Fruit fly (Drosophila melanogaster): ENCODE measurements around the gene promL.

The promL gene

DNA sequence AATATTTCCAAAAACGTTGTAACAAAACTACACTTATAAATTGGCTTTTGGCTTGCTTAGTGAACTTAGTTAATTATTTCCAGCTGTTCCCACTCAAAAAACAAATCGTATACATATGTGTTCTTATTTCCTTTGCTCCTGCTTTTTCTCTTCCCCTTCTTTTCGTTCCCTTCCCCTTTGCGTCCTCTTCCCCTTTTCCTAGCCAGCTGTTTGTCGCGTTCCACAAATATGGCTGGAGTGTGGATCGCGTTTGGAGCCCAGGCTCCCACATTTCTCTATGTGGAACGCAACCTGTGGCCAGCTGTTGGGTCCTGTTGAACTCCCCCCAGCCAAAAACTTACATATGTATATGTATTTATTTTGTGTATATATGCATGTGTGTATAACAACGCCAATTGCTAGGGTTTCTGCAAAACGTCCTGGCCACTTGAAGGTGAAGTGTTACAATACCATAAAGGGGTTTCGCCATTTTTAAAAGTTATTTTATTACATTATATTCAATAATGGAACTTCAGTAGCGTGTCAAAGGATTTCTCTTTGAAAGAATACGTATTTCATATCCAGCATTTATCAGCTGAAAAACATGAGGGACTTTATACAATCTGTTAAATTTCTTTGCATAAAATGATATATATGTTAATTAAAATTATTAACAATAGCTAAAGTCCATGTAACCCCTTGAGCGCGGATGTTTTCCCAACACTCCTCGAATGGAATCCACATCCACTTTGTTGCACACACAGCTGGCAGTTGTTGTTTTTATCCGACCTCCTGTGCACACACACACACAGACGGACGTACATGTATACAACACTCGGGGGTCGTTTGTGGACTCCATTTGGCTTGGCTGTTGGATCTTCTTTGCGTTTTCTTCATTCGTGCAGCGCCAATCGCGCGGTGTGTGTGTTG, 55.6 kb downstream of the promL start:
- TF ChIP-seq Dfd (GFP tag; optimal IDR thresholded peaks at IDR 0.05) (peak; percentile 17), tai (GFP tag; optimal IDR thresholded peaks at IDR 0.05) (no peak), sv (GFP tag; optimal IDR thresholded peaks at IDR 0.05) (no peak), pan (optimal IDR thresholded peaks at IDR 0.05) (no peak), usp (GFP tag; optimal IDR thresholded peaks at IDR 0.05) (no peak), ey (GFP tag; optimal IDR thresholded peaks at IDR 0.05) (no peak), Dif (GFP tag; optimal IDR thresholded peaks at IDR 0.05; ENCODE audit: partially characterized antibody) (peak; percentile 5), N (GFP tag; optimal IDR thresholded peaks at IDR 0.05) (no peak), Jra (GFP tag; optimal IDR thresholded peaks at IDR 0.05) (no peak), jim (GFP tag; optimal IDR thresholded peaks at IDR 0.05) (no peak), Mio (GFP tag; optimal IDR thresholded peaks at IDR 0.05) (no peak), GATAd (GFP tag; optimal IDR thresholded peaks at IDR 0.05) (no peak), OdsH (GFP tag; optimal IDR thresholded peaks at IDR 0.05) (peak; percentile 15), Hnf4 (GFP tag; optimal IDR thresholded peaks at IDR 0.05) (no peak), rgr (GFP tag; optimal IDR thresholded peaks at IDR 0.05) (no peak), Sp1 (GFP tag; optimal IDR thresholded peaks at IDR 0.05) (no peak), psq (GFP tag; optimal IDR thresholded peaks at IDR 0.05) (peak; percentile 47), sage (GFP tag; optimal IDR thresholded peaks at IDR 0.05) (no peak), dl (GFP tag; optimal IDR thresholded peaks at IDR 0.05; ENCODE audit: insufficient read depth in 1 of 2, partially characterized antibody in 2 of 2) (no peak), Vsx2 (GFP tag; optimal IDR thresholded peaks at IDR 0.05; ENCODE audit: partially characterized antibody) (no peak), fru (GFP tag; optimal IDR thresholded peaks at IDR 0.05) (peak; percentile 39), Abd-B (GFP tag; optimal IDR thresholded peaks at IDR 0.05) (no peak), dmrt93B (GFP tag; optimal IDR thresholded peaks at IDR 0.05) (no peak), Hr83 (GFP tag; optimal IDR thresholded peaks at IDR 0.05; ENCODE audit: poor library complexity, severe bottlenecking) (no peak), Hr78 (GFP tag; optimal IDR thresholded peaks at IDR 0.05) (no peak), Rel (GFP tag; optimal IDR thresholded peaks at IDR 0.05) (no peak), Rel (tag; optimal IDR thresholded peaks at IDR 0.05) (no peak), lola (GFP tag; optimal IDR thresholded peaks at IDR 0.05) (no peak), brk (GFP tag; optimal IDR thresholded peaks at IDR 0.05) (no peak), CG32264 (GFP tag; optimal IDR thresholded peaks at IDR 0.05) (no peak), CG9705 (GFP tag; optimal IDR thresholded peaks at IDR 0.05) (no peak), HLH106 (tag; optimal IDR thresholded peaks at IDR 0.05) (no peak), foxo (GFP tag; optimal IDR thresholded peaks at IDR 0.05) (peak in 1 of 2 experiments; percentile 31), h (GFP tag; optimal IDR thresholded peaks at IDR 0.05) (no peak), Myc (optimal IDR thresholded peaks at IDR 0.05) (no peak), dsf (GFP tag; optimal IDR thresholded peaks at IDR 0.05; ENCODE audit: borderline replicate concordance) (no peak), br (GFP tag; optimal IDR thresholded peaks at IDR 0.05) (no peak), CrebA (GFP tag; optimal IDR thresholded peaks at IDR 0.05; ENCODE audit: borderline replicate concordance) (no peak), woc (GFP tag; optimal IDR thresholded peaks at IDR 0.05) (no peak)

DNA sequence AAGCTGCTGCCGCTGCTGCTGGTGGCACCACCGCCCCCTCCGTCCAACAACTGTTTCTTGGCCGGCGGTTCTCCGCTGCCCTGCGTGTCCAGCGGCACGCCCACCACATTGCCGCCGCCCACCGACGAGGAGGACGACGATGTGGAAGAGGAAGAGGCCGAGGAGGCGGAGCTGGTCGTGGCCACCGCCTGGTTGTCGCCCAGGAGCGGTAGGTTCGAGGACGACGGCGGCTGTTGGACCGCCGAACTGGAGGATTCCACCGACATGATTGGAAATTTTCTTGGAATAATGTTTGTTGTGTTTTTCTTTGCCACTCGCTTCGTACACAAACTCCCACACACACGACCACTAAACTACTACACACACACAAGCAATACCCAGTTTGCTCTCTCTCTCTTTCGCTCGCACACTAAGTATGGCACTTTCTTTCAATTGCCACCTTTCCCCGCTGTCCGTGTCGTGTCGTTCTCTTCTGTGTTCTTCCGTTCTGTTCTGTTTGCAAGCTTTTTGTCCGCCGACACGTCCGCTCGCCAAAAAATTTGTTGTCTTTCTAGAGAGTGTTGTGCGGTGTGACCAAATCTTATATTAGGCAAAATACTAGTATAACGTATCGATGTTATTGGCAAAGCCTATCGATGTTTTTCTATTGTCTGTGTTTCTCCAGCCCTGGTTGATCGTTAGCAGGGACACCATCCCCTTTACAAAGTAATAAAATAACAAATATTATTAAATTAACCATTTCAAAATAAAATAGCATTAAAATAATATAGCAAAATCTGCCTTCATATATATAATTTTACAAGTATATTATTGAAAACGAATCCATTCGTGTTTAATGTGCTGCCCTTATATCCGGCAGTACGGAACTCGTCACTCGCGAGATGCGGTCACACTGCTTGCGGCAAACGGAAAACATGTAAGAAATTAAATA, 57.0 kb downstream of the promL start, which contains the start of the genes CG32486 and PAN3:
Gene CG32486, minus strand, starts transcription at position 566 of the 931 bp plus-strand sequence.
Gene PAN3, plus strand, starts transcription at position 860 of the 931 bp plus-strand sequence.
- no peak for TF ChIP-seq CG9705 (GFP tag; optimal IDR thresholded peaks at IDR 0.05)
- TF ChIP-seq Vsx2 (GFP tag; optimal IDR thresholded peaks at IDR 0.05; ENCODE audit: partially characterized antibody) = peak; percentile 92
- peak; percentile 97 for TF ChIP-seq psq (GFP tag; optimal IDR thresholded peaks at IDR 0.05)
- peak; percentile 69 to 73 for TF ChIP-seq dl (GFP tag; optimal IDR thresholded peaks at IDR 0.05; ENCODE audit: insufficient read depth in 1 of 2, partially characterized antibody in 2 of 2)
- peak in 1 of 2 experiments; percentile 63 for TF ChIP-seq foxo (GFP tag; optimal IDR thresholded peaks at IDR 0.05)
- no peak for TF ChIP-seq lola (GFP tag; optimal IDR thresholded peaks at IDR 0.05)
- peak; percentile 27 for TF ChIP-seq fru (GFP tag; optimal IDR thresholded peaks at IDR 0.05)
- no peak for TF ChIP-seq Rel (GFP tag; optimal IDR thresholded peaks at IDR 0.05)
- peak; percentile 70 for TF ChIP-seq Rel (tag; optimal IDR thresholded peaks at IDR 0.05)
- TF ChIP-seq Dfd (GFP tag; optimal IDR thresholded peaks at IDR 0.05) = no peak
- no peak for TF ChIP-seq dsf (GFP tag; optimal IDR thresholded peaks at IDR 0.05; ENCODE audit: borderline replicate concordance)
- TF ChIP-seq br (GFP tag; optimal IDR thresholded peaks at IDR 0.05) = peak; percentile 2
- TF ChIP-seq Sp1 (GFP tag; optimal IDR thresholded peaks at IDR 0.05) = peak; percentile 69
- TF ChIP-seq Dif (GFP tag; optimal IDR thresholded peaks at IDR 0.05; ENCODE audit: partially characterized antibody) = peak; percentile 87
- no peak for TF ChIP-seq usp (GFP tag; optimal IDR thresholded peaks at IDR 0.05)
- TF ChIP-seq Mio (GFP tag; optimal IDR thresholded peaks at IDR 0.05) = no peak
- TF ChIP-seq ey (GFP tag; optimal IDR thresholded peaks at IDR 0.05) = peak; percentile 36
- TF ChIP-seq woc (GFP tag; optimal IDR thresholded peaks at IDR 0.05) = peak; percentile 4
- no peak for TF ChIP-seq dmrt93B (GFP tag; optimal IDR thresholded peaks at IDR 0.05)
- TF ChIP-seq OdsH (GFP tag; optimal IDR thresholded peaks at IDR 0.05) = peak; percentile 58
- peak; percentile 68 for TF ChIP-seq h (GFP tag; optimal IDR thresholded peaks at IDR 0.05)
- TF ChIP-seq HLH106 (tag; optimal IDR thresholded peaks at IDR 0.05) = peak; percentile 28
- peak; percentile 19 for TF ChIP-seq sv (GFP tag; optimal IDR thresholded peaks at IDR 0.05)
- no peak for TF ChIP-seq pan (optimal IDR thresholded peaks at IDR 0.05)
- no peak for TF ChIP-seq Hr78 (GFP tag; optimal IDR thresholded peaks at IDR 0.05)
- TF ChIP-seq Myc (optimal IDR thresholded peaks at IDR 0.05) = peak; percentile 38
- no peak for TF ChIP-seq Abd-B (GFP tag; optimal IDR thresholded peaks at IDR 0.05)
- TF ChIP-seq tai (GFP tag; optimal IDR thresholded peaks at IDR 0.05) = peak; percentile 60
- no peak for TF ChIP-seq CG32264 (GFP tag; optimal IDR thresholded peaks at IDR 0.05)
- TF ChIP-seq rgr (GFP tag; optimal IDR thresholded peaks at IDR 0.05) = peak; percentile 65
- TF ChIP-seq Jra (GFP tag; optimal IDR thresholded peaks at IDR 0.05) = peak; percentile 83
- TF ChIP-seq Hnf4 (GFP tag; optimal IDR thresholded peaks at IDR 0.05) = peak; percentile 72
- TF ChIP-seq Hr83 (GFP tag; optimal IDR thresholded peaks at IDR 0.05; ENCODE audit: poor library complexity, severe bottlenecking) = peak; percentile 79
- peak; percentile 22 for TF ChIP-seq sage (GFP tag; optimal IDR thresholded peaks at IDR 0.05)
- no peak for TF ChIP-seq GATAd (GFP tag; optimal IDR thresholded peaks at IDR 0.05)

Measured in whole organism, wandering third instar larva.